Worm (Caenorhabditis elegans): ENCODE data around the gene pals-16.

pals-16 gene

ce11 chrIII:1424305-1424704 lies 24.5 kb downstream of the pals-16 start (continued):
- TF ChIP-seq tbx-2 (tag; optimal IDR thresholded peaks at IDR 0.05) (peak; percentile 70), sdc-2 (tag; optimal IDR thresholded peaks at IDR 0.05) (peak; percentile 55), pha-2 (tag; optimal IDR thresholded peaks at IDR 0.05) (peak; percentile 41), ceh-34 (tag; optimal IDR thresholded peaks at IDR 0.05) (peak; percentile 60), ceh-22 (tag; optimal IDR thresholded peaks at IDR 0.05) (no peak), ceh-6 (GFP tag; optimal IDR thresholded peaks at IDR 0.05) (peak; percentile 56), ceh-30 (tag; optimal IDR thresholded peaks at IDR 0.05) (no peak), pax-1 (tag; optimal IDR thresholded peaks at IDR 0.05) (no peak), nhr-232 (tag; optimal IDR thresholded peaks at IDR 0.05) (peak; percentile 43), npax-4 (tag; optimal IDR thresholded peaks at IDR 0.05) (peak; percentile 49), T23F11.4 (GFP tag; optimal IDR thresholded peaks at IDR 0.05) (peak; percentile 9), gmeb-2 (tag; optimal IDR thresholded peaks at IDR 0.05) (peak; percentile 64), hlh-13 (GFP tag; optimal IDR thresholded peaks at IDR 0.05) (peak; percentile 22), ceh-45 (GFP tag; IDR thresholded peaks at IDR 0.05) (peak; percentile 72; the same call in 1 of the 2 replicates), pag-3 (tag; optimal IDR thresholded peaks at IDR 0.05; ENCODE audit: borderline replicate concordance) (peak; percentile 34), ets-4 (tag; optimal IDR thresholded peaks at IDR 0.05) (no peak)

- TF ChIP-seq hlh-30 (tag; optimal IDR thresholded peaks at IDR 0.05; ENCODE audit: insufficient read depth) (no peak), fkh-10 (GFP tag; optimal IDR thresholded peaks at IDR 0.05) (no peak), ets-4 (tag; optimal IDR thresholded peaks at IDR 0.05) (no peak), che-1 (tag; optimal IDR thresholded peaks at IDR 0.05) (no peak), sdc-2 (tag; optimal IDR thresholded peaks at IDR 0.05) (no peak), syd-9 (tag; optimal IDR thresholded peaks at IDR 0.05) (no peak), F13H6.1 (tag; optimal IDR thresholded peaks at IDR 0.05) (no peak)
Observed at ce11 chrIII:1427126-1427525, 27.4 kb downstream of the pals-16 start, which contains the start of gene lelo-2. lelo-2 (minus strand) TSS chrIII:1427226.

ce11 chrIII:1428448-1428847 lies 28.7 kb downstream of the pals-16 start:
- TF ChIP-seq ceh-22 (tag; optimal IDR thresholded peaks at IDR 0.05) (no peak), tbx-7 (tag; optimal IDR thresholded peaks at IDR 0.05) (no peak), ceh-30 (tag; optimal IDR thresholded peaks at IDR 0.05) (no peak), pros-1 (tag; optimal IDR thresholded peaks at IDR 0.05) (no peak), ref-2 (tag; optimal IDR thresholded peaks at IDR 0.05) (no peak), unc-55 (GFP tag; optimal IDR thresholded peaks at IDR 0.05) (no peak), ahr-1 (tag; optimal IDR thresholded peaks at IDR 0.05) (no peak)

- TF ChIP-seq pha-4 (tag; optimal IDR thresholded peaks at IDR 0.05), result no peak
- no peak for TF ChIP-seq ceh-31 (tag; optimal IDR thresholded peaks at IDR 0.05)
- TF ChIP-seq ceh-9 (tag; optimal IDR thresholded peaks at IDR 0.05), result no peak
- no peak for TF ChIP-seq pqm-1 (tag; optimal IDR thresholded peaks at IDR 0.05)
- no peak for TF ChIP-seq rnt-1 (tag; optimal IDR thresholded peaks at IDR 0.05)
- no peak for TF ChIP-seq mec-3 (tag; optimal IDR thresholded peaks at IDR 0.05; ENCODE audit: borderline replicate concordance)
- TF ChIP-seq unc-42 (tag; optimal IDR thresholded peaks at IDR 0.05), result no peak
- TF ChIP-seq gmeb-2 (tag; optimal IDR thresholded peaks at IDR 0.05), result no peak
- no peak for TF ChIP-seq C38D4.7 (GFP tag; optimal IDR thresholded peaks at IDR 0.05)
- no peak for TF ChIP-seq fax-1 (tag; optimal IDR thresholded peaks at IDR 0.05)
- no peak for TF ChIP-seq dmd-4 (tag; optimal IDR thresholded peaks at IDR 0.05; ENCODE audit: borderline replicate concordance)
- TF ChIP-seq ceh-6 (GFP tag; optimal IDR thresholded peaks at IDR 0.05), result no peak
- no peak for TF ChIP-seq pros-1 (tag; optimal IDR thresholded peaks at IDR 0.05)
- no peak for TF ChIP-seq unc-3 (GFP tag; conservative IDR thresholded peaks at IDR 0.05)
- no peak for TF ChIP-seq unc-3 (tag; optimal IDR thresholded peaks at IDR 0.05)
- TF ChIP-seq eyg-1 (tag; optimal IDR thresholded peaks at IDR 0.05), result no peak
- TF ChIP-seq che-1 (tag; optimal IDR thresholded peaks at IDR 0.05), result no peak
- TF ChIP-seq pax-1 (tag; optimal IDR thresholded peaks at IDR 0.05), result no peak
- no peak for TF ChIP-seq F13H6.1 (tag; optimal IDR thresholded peaks at IDR 0.05)
Observed at ce11 chrIII:1429275-1429674, 29.5 kb downstream of the pals-16 start.
